Worm (Caenorhabditis elegans) whole organism, L2 larva: Measurements from ENCODE around the gene sulp-4.

Source experiments
- C34F6.9 ChIP-seq: fragments of 150-350 bp; optimal IDR thresholded peaks from 2 replicates; lab custom pipeline; 2014; ENCODE audit warnings: missing biosample characterization, missing genetic modification characterization
- F13H6.1 ChIP-seq: sonication (generic microtip); optimal IDR thresholded peaks from 2 replicates; lab custom pipeline; 2016; ENCODE audit warnings: missing genetic modification characterization, missing compliant biosample characterization
- Y55F3AM.14 ChIP-seq: fragments of 200-800 bp; sonication (Bioruptor generic); optimal IDR thresholded peaks from 2 replicates; lab custom pipeline; 2018; ENCODE audit warnings: mild to moderate bottlenecking, missing genetic modification characterization, missing compliant biosample characterization
- alr-1 ChIP-seq: fragments of 150-350 bp; optimal IDR thresholded peaks from 2 replicates; lab custom pipeline; 2014; ENCODE audit warnings: missing biosample characterization, missing genetic modification characterization
- aly-2 ChIP-seq: fragments of 150-350 bp; optimal IDR thresholded peaks from 2 replicates; lab custom pipeline; 2014; ENCODE audit warnings: missing biosample characterization, missing genetic modification characterization
- ama-1 ChIP-seq: fragments of 150-350 bp; optimal IDR thresholded peaks from 2 replicates; lab custom pipeline; 2018; ENCODE audit warnings: inconsistent platforms
- blmp-1 ChIP-seq: sonication (generic microtip); optimal IDR thresholded peaks from 2 replicates; lab custom pipeline; 2017; ENCODE audit warnings: missing genetic modification characterization, mild to moderate bottlenecking, missing compliant biosample characterization, antibody characterized with exemption, moderate library complexity; ENCODE audit not compliant: insufficient read depth
- ceh-16 ChIP-seq: fragments of 150-350 bp; optimal IDR thresholded peaks from 2 replicates; lab custom pipeline; 2014; ENCODE audit warnings: missing biosample characterization, missing genetic modification characterization
- ceh-82 ChIP-seq: fragments of 150-350 bp; optimal IDR thresholded peaks from 2 replicates; lab custom pipeline; 2014; ENCODE audit warnings: missing biosample characterization, missing genetic modification characterization
- crh-2 ChIP-seq: sonication (generic microtip); optimal IDR thresholded peaks from 2 replicates; lab custom pipeline; 2017; ENCODE audit warnings: missing biosample characterization, missing genetic modification characterization
- egl-27 ChIP-seq: sonication (generic microtip); optimal IDR thresholded peaks from 3 replicates; lab custom pipeline; 2017; ENCODE audit warnings: missing biosample characterization, missing genetic modification reagents, missing genetic modification characterization
- elt-3 ChIP-seq: sonication (generic microtip); optimal IDR thresholded peaks from 2 replicates; lab custom pipeline; 2017; ENCODE audit warnings: missing biosample characterization, missing genetic modification characterization
- fos-1 ChIP-seq: fragments of 150-350 bp; optimal IDR thresholded peaks from 2 replicates; lab custom pipeline; 2014; ENCODE audit warnings: missing biosample characterization, missing genetic modification characterization
- lin-13 ChIP-seq: fragments of 150-350 bp; optimal IDR thresholded peaks from 2 replicates; lab custom pipeline; 2014; ENCODE audit warnings: missing biosample characterization, missing genetic modification reagents, missing genetic modification characterization
- lin-39 ChIP-seq: fragments of 150-350 bp; optimal IDR thresholded peaks from 2 replicates; lab custom pipeline; 2014; ENCODE audit warnings: missing biosample characterization, missing genetic modification reagents, missing genetic modification characterization
- lsy-2 ChIP-seq, 2 experiments: fragments of 150-350 bp in 1 of 2; sonication (generic microtip) in 1 of 2; optimal IDR thresholded peaks; 2 replicates each; lab custom pipeline; 2014 to 2017; ENCODE audit warnings: missing biosample characterization in 2 of 2, missing genetic modification characterization in 2 of 2
- mab-5 ChIP-seq: fragments of 150-350 bp; optimal IDR thresholded peaks from 2 replicates; lab custom pipeline; 2014; ENCODE audit warnings: missing biosample characterization, missing genetic modification characterization
- mbf-1 ChIP-seq: sonication (generic microtip); optimal IDR thresholded peaks from 2 replicates; lab custom pipeline; 2017; ENCODE audit warnings: missing biosample characterization, missing genetic modification characterization
- nhr-129 ChIP-seq: fragments of 150-350 bp; optimal IDR thresholded peaks from 2 replicates; lab custom pipeline; 2014; ENCODE audit warnings: missing biosample characterization, missing genetic modification characterization
- nhr-21 ChIP-seq: fragments of 150-350 bp; optimal IDR thresholded peaks from 2 replicates; lab custom pipeline; 2014; ENCODE audit warnings: missing biosample characterization, missing genetic modification characterization
- nhr-23 ChIP-seq: fragments of 150-350 bp; optimal IDR thresholded peaks from 2 replicates; lab custom pipeline; 2014; ENCODE audit warnings: missing biosample characterization, missing genetic modification reagents, missing genetic modification characterization
- nhr-6 ChIP-seq: fragments of 150-350 bp; optimal IDR thresholded peaks from 2 replicates; lab custom pipeline; 2014; ENCODE audit warnings: missing biosample characterization, missing genetic modification characterization
- nhr-77 ChIP-seq: fragments of 150-350 bp; optimal IDR thresholded peaks from 2 replicates; lab custom pipeline; 2014; ENCODE audit warnings: missing biosample characterization, missing genetic modification characterization
- sem-4 ChIP-seq: fragments of 150-350 bp; optimal IDR thresholded peaks from 2 replicates; lab custom pipeline; 2014; ENCODE audit warnings: missing biosample characterization, missing genetic modification reagents, missing genetic modification characterization
- skn-1 ChIP-seq: sonication (generic microtip); optimal IDR thresholded peaks from 2 replicates; lab custom pipeline; 2017; ENCODE audit warnings: missing biosample characterization, missing genetic modification characterization
- sma-3 ChIP-seq: sonication (generic microtip); optimal IDR thresholded peaks from 2 replicates; lab custom pipeline; 2016; ENCODE audit warnings: missing genetic modification reagents, missing genetic modification characterization, missing compliant biosample characterization
- sma-9 ChIP-seq, 2 experiments: fragments of 150-350 bp in 1 of 2; sonication (generic microtip) in 1 of 2; optimal IDR thresholded peaks; 2 replicates each; lab custom pipeline; 2014 to 2016; ENCODE audit warnings: missing genetic modification characterization in 2 of 2, mild to moderate bottlenecking in 1 of 2, missing biosample characterization in 1 of 2, missing compliant biosample characterization in 1 of 2, missing genetic modification reagents in 1 of 2, moderate library complexity in 1 of 2
- snpc-4 ChIP-seq: fragments of 150-350 bp; optimal IDR thresholded peaks from 2 replicates; lab custom pipeline; 2014; ENCODE audit warnings: missing biosample characterization, missing genetic modification characterization
- unc-55 ChIP-seq: fragments of 150-350 bp; sonication (generic microtip); optimal IDR thresholded peaks from 3 replicates; lab custom pipeline; 2014; ENCODE audit warnings: missing biosample characterization, missing genetic modification reagents, missing genetic modification characterization
- unc-62 ChIP-seq: fragments of 150-350 bp; optimal IDR thresholded peaks from 2 replicates; lab custom pipeline; 2014; ENCODE audit warnings: missing biosample characterization, missing genetic modification reagents, missing genetic modification characterization
- zag-1 ChIP-seq: fragments of 150-350 bp; optimal IDR thresholded peaks from 2 replicates; lab custom pipeline; 2014; ENCODE audit warnings: missing biosample characterization, missing genetic modification characterization
- ztf-1 ChIP-seq: fragments of 200-800 bp; sonication (Bioruptor generic); conservative IDR thresholded peaks from 2 replicates; pipeline ENCODE4 v1.3.6; 2022; ENCODE audit warnings: missing genetic modification characterization, missing compliant biosample characterization
- ztf-11 ChIP-seq: sonication (generic microtip); optimal IDR thresholded peaks from 2 replicates; lab custom pipeline; 2017; ENCODE audit warnings: missing biosample characterization, missing genetic modification characterization
- ztf-4 ChIP-seq: fragments of 150-350 bp; optimal IDR thresholded peaks from 2 replicates; lab custom pipeline; 2014; ENCODE audit warnings: missing biosample characterization, missing genetic modification characterization

The sulp-4 gene

DNA sequence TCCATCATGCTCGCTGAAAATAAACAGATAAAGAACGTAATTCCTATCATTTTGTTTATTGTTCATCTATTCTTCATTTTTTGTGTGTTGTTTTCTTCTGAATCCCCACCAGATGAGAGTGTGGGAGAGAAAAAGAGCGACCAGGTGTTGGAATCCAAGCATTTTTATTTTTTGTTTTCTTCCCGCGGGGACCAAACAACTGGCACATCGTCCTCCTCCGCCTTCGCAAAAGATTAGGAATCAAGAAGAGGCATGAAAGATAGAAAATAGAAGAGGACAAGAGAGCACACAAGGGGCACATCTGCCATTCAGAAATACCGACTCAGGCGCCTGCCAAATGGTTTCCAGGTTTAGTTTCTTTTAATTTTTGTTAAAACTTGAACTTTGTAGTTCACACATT is 39.1 kb upstream of the sulp-4 start, which contains the start of gene R13H4.2:
TSS of gene R13H4.2 (plus strand) at position 319 of the 400 bp plus-strand sequence.
- TF ChIP-seq F13H6.1 (peak; percentile 36), crh-2 (no peak), nhr-6 (tag; lab: Kevin White, UChicago) (no peak), lsy-2 (tag; optimal IDR thresholded peaks at IDR 0.05; lab: Kevin White, UChicago) (peak in 1 of 2 experiments; percentile 22), sma-9 (GFP tag; optimal IDR thresholded peaks at IDR 0.05; lab: Kevin White, UChicago) (peak; percentile 15), sma-9 (tag; optimal IDR thresholded peaks at IDR 0.05; lab: Kevin White, UChicago) (no peak), nhr-129 (tag; lab: Kevin White, UChicago) (peak; percentile 18)

DNA sequence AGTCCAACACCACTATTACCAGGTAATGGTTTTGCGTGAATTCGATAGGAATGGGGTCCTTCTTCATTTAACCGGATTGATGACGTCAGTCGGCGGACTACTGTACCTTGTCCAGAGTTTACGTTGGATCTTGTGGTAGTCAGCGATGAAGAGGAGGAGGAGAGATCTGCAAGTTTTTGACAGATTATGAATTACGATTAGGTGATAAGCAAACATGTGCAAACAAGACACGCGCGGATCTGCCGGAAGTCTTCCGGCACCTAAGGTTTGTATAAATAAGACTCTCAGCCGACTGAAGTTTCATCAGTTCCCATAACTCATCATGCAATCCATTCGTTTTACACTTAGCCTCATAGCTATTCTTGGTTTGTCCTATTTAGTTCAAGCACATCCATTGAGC is 35.9 kb upstream of the sulp-4 start, which contains the start of gene idpb-5:
TSS of gene idpb-5 (plus strand) at position 301 of the 400 bp plus-strand sequence.
- TF ChIP-seq elt-3 (tag; lab: Kevin White, UChicago), result no peak
- no peak for TF ChIP-seq nhr-6 (tag; lab: Kevin White, UChicago)
- no peak for TF ChIP-seq sma-9 (GFP tag; optimal IDR thresholded peaks at IDR 0.05; lab: Kevin White, UChicago)
- TF ChIP-seq sma-9 (tag; optimal IDR thresholded peaks at IDR 0.05; lab: Kevin White, UChicago), result no peak
- no peak for TF ChIP-seq ama-1 (lab: Kevin White, UChicago)

DNA sequence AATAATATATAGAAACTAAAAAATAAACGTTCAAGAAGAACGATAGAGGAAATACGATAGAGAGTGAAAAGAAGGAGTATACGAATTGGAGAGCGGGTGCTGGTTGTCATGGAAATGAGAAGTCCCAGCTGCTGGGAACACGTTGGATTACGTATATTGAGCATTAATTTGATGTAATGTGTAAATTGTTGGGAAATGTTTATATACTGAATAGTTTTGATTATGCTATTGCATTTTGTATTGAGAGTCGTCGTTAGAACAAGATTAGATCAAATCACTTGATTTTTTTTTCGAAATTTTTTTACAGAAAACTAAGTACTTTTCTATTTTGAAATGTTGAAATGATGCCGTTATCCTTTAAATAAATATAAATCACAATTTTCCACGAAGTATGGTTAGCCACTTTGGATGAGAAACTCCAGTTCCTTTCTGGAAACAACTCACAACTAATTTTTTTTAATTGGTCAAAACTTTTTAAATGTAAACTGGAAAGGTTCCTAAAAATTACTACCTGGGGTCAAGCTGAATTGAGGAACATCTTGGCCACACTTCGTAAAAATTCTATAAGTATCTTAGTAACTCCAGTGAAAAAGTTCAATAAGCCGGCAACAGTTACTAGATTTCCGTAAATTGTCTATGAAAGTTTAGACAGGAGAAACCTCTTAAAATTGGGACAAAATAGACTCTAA is 31.3 kb upstream of the sulp-4 start, which contains the start of gene nphp-4:
TSS of gene nphp-4 (minus strand) at position 51 of the 689 bp plus-strand sequence.
- TF ChIP-seq crh-2 (no peak), Y55F3AM.14 (GFP tag; lab: Kevin White, UChicago) (no peak), nhr-21 (tag; lab: Kevin White, UChicago) (no peak), F13H6.1 (no peak), lin-39 (no peak), C34F6.9 (no peak), elt-3 (tag; lab: Kevin White, UChicago) (no peak), unc-55 (GFP tag; lab: Kevin White, UChicago) (no peak), mab-5 (no peak), ztf-1 (GFP tag; lab: Robert Waterston, UW) (no peak), ztf-11 (no peak), zag-1 (tag; lab: Kevin White, UChicago) (no peak)

DNA sequence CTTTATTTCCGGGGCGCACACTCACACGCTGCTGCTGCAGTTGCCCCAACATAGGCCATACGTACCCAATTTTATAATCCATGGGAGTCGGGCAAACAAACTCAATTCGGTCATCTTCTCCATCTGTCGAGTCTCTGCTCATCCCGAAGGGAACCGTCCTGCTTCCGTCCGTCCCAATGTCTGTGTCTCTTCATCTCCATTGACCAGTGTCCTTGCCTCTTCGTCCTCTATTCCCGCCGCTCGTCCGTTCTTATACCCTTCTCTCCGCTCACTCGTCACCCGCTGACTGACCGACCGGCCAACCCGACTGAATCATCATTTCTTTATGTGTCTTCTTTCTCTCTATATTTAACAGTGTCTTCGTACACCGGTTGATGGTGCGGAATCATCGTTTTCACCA is 30.3 kb upstream of the sulp-4 start:
- no peak for TF ChIP-seq alr-1
- TF ChIP-seq lin-13 (GFP tag; lab: Kevin White, UChicago), result no peak
- no peak for TF ChIP-seq mbf-1 (tag; lab: Kevin White, UChicago)
- TF ChIP-seq ceh-16 (tag; lab: Kevin White, UChicago), result no peak
- peak; percentile 3 for TF ChIP-seq sma-3 (GFP tag; lab: Kevin White, UChicago)
- peak; percentile 96 for TF ChIP-seq fos-1
- TF ChIP-seq nhr-6 (tag; lab: Kevin White, UChicago), result no peak
- peak; percentile 49 for TF ChIP-seq sem-4
- no peak for TF ChIP-seq blmp-1 (tag; lab: Kevin White, UChicago)
- no peak for TF ChIP-seq ztf-11
- TF ChIP-seq unc-55 (GFP tag; lab: Kevin White, UChicago), result no peak
- TF ChIP-seq ceh-82 (tag; lab: Kevin White, UChicago), result no peak
- peak; percentile 19 for TF ChIP-seq snpc-4
- peak; percentile 52 for TF ChIP-seq F13H6.1
- no peak for TF ChIP-seq ztf-4 (tag; lab: Kevin White, UChicago)
- no peak for TF ChIP-seq aly-2
- peak; percentile 40 for TF ChIP-seq nhr-129 (tag; lab: Kevin White, UChicago)
- TF ChIP-seq sma-9 (GFP tag; optimal IDR thresholded peaks at IDR 0.05; lab: Kevin White, UChicago), result peak; percentile 21
- no peak for TF ChIP-seq sma-9 (tag; optimal IDR thresholded peaks at IDR 0.05; lab: Kevin White, UChicago)
- TF ChIP-seq nhr-77, result no peak
- TF ChIP-seq C34F6.9, result peak; percentile 55
- TF ChIP-seq lsy-2 (tag; optimal IDR thresholded peaks at IDR 0.05; lab: Kevin White, UChicago), result peak in 1 of 2 experiments; percentile 38

DNA sequence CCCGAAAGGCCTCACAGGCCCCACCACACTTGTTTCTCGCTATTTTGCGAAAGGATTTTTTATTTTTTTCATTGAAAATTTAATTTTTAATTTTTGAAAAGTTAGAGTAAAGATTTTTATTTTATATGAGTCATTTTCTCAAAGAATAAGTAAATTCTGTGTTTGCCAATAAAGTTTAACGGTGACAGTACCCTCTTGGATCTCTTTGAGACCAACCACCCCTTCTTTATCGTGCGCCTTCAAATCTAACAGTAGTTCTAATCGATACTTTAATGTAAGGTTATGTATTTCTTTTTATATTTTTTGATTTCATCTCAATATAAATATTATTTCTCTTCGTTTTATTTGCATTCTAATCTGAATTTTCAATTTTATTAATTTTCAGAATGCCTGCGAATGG is 29.7 kb upstream of the sulp-4 start, which contains the start of gene hmp-1:
TSS of gene hmp-1 (plus strand) at position 380 of the 400 bp plus-strand sequence.
- TF ChIP-seq fos-1, result no peak
- TF ChIP-seq zag-1 (tag; lab: Kevin White, UChicago), result no peak
- no peak for TF ChIP-seq sma-9 (GFP tag; optimal IDR thresholded peaks at IDR 0.05; lab: Kevin White, UChicago)
- no peak for TF ChIP-seq sma-9 (tag; optimal IDR thresholded peaks at IDR 0.05; lab: Kevin White, UChicago)
- no peak for TF ChIP-seq ama-1 (lab: Kevin White, UChicago)
- TF ChIP-seq egl-27, result no peak
- TF ChIP-seq nhr-23, result no peak
- no peak for TF ChIP-seq aly-2
- TF ChIP-seq ztf-1 (GFP tag; lab: Robert Waterston, UW), result no peak
- TF ChIP-seq skn-1 (tag; lab: Kevin White, UChicago), result no peak
- no peak for TF ChIP-seq unc-62 (GFP tag; lab: Kevin White, UChicago)
- TF ChIP-seq snpc-4, result no peak
- TF ChIP-seq, all 48 proteins: peak for 0
